Worm (Caenorhabditis elegans) whole organism, young adult: ENCODE data around the gene coa-7.

Experiments used
- B0019.2 ChIP-seq: fragments of 200-800 bp; sonication (Bioruptor generic); conservative IDR thresholded peaks from 2 replicates; pipeline ENCODE4 v1.3.6; 2022; ENCODE audit warnings: missing genetic modification reagents, missing genetic modification characterization, missing compliant biosample characterization
- B0261.1 ChIP-seq: sonication (generic microtip); optimal IDR thresholded peaks from 2 replicates; lab custom pipeline; 2016; ENCODE audit warnings: mild to moderate bottlenecking, missing genetic modification characterization, moderate library complexity, missing compliant biosample characterization
- B0336.3 ChIP-seq: fragments of 200-800 bp; sonication (Bioruptor generic); IDR thresholded peaks from 2 replicates; pipeline ENCODE4 v1.3.6; 2022; ENCODE audit warnings: missing genetic modification characterization, missing compliant biosample characterization
- C06A6.2 ChIP-seq: fragments of 200-800 bp; sonication (Bioruptor generic); conservative IDR thresholded peaks from 2 replicates; pipeline ENCODE4 v1.3.6; 2022; ENCODE audit warnings: missing genetic modification characterization, missing compliant biosample characterization
- C17E4.6 ChIP-seq: fragments of 200-800 bp; sonication (Bioruptor generic); IDR thresholded peaks from 2 replicates; pipeline ENCODE4 v1.3.6; 2022; ENCODE audit warnings: missing genetic modification reagents, missing genetic modification characterization, missing compliant biosample characterization
- F22D6.2 ChIP-seq: sonication (generic microtip); optimal IDR thresholded peaks from 2 replicates; lab custom pipeline; 2016; ENCODE audit warnings: mild to moderate bottlenecking, missing genetic modification characterization, missing compliant biosample characterization
- F23B12.7 ChIP-seq: sonication (generic microtip); optimal IDR thresholded peaks from 2 replicates; lab custom pipeline; 2017; ENCODE audit warnings: missing genetic modification characterization, mild to moderate bottlenecking, missing compliant biosample characterization, antibody characterized with exemption, moderate library complexity; ENCODE audit not compliant: insufficient read depth
- F33H1.4 ChIP-seq: fragments of 200-800 bp; sonication (Bioruptor generic); IDR thresholded peaks from 2 replicates; pipeline ENCODE4 v1.3.6; 2022; ENCODE audit warnings: missing genetic modification reagents, missing genetic modification characterization, missing compliant biosample characterization
- F39B2.1 ChIP-seq: fragments of 200-800 bp; sonication (Bioruptor generic); IDR thresholded peaks from 2 replicates; pipeline ENCODE4 v1.3.6; 2022; ENCODE audit warnings: missing genetic modification reagents, missing genetic modification characterization, missing compliant biosample characterization
- F52B5.7 ChIP-seq: sonication (generic microtip); optimal IDR thresholded peaks from 2 replicates; lab custom pipeline; 2016; ENCODE audit warnings: mild to moderate bottlenecking, missing genetic modification characterization, missing compliant biosample characterization
- F57C9.4 ChIP-seq: sonication (generic microtip); optimal IDR thresholded peaks from 2 replicates; lab custom pipeline; 2017; ENCODE audit warnings: mild to moderate bottlenecking, missing genetic modification characterization, missing compliant biosample characterization
- K11D2.4 ChIP-seq: fragments of 200-800 bp; sonication (Bioruptor generic); IDR thresholded peaks from 2 replicates; pipeline ENCODE4 v1.3.6; 2022; ENCODE audit warnings: missing genetic modification reagents, missing genetic modification characterization, missing compliant biosample characterization
- K12H6.12 ChIP-seq: fragments of 200-800 bp; sonication (Bioruptor generic); optimal IDR thresholded peaks from 2 replicates; lab custom pipeline; 2018; ENCODE audit warnings: mild to moderate bottlenecking, missing genetic modification characterization, missing compliant biosample characterization
- T26A5.8 ChIP-seq: sonication (generic microtip); optimal IDR thresholded peaks from 2 replicates; lab custom pipeline; 2016; ENCODE audit warnings: missing genetic modification characterization, missing compliant biosample characterization
- Y53F4B.3 ChIP-seq: fragments of 200-800 bp; sonication (Bioruptor generic); IDR thresholded peaks from 2 replicates; pipeline ENCODE4 v1.3.6; 2022; ENCODE audit warnings: missing genetic modification reagents, missing genetic modification characterization, missing compliant biosample characterization
- Y79H2A.3 ChIP-seq: fragments of 200-800 bp; sonication (Bioruptor generic); conservative IDR thresholded peaks from 2 replicates; pipeline ENCODE4 v1.3.6; 2022; ENCODE audit warnings: missing genetic modification reagents, missing genetic modification characterization, missing compliant biosample characterization
- ama-1 ChIP-seq, 3 experiments: fragments of 150-350 bp in 1 of 3; sonication (generic microtip) in 2 of 3; optimal IDR thresholded peaks; 2 replicates each; lab custom pipeline; 2014 to 2018; ENCODE audit warnings: missing biosample characterization in 2 of 3, missing genetic modification characterization in 2 of 3, missing genetic modification reagents in 2 of 3
- attf-3 ChIP-seq: fragments of 200-800 bp; sonication (Bioruptor generic); conservative IDR thresholded peaks from 2 replicates; pipeline ENCODE4 v1.3.6; 2022; ENCODE audit warnings: missing genetic modification reagents, missing genetic modification characterization, missing compliant biosample characterization
- bed-2 ChIP-seq: fragments of 200-800 bp; sonication (Bioruptor generic); IDR thresholded peaks from 2 replicates; pipeline ENCODE4 v1.3.6; 2022; ENCODE audit warnings: missing genetic modification reagents, missing genetic modification characterization, missing compliant biosample characterization
- cebp-1 ChIP-seq, 2 experiments: fragments of 200-800 bp in 1 of 2; sonication (Bioruptor generic) in 1 of 2; sonication (generic microtip) in 1 of 2; IDR thresholded peaks in 1 of 2; optimal IDR thresholded peaks in 1 of 2; 2 replicates each; pipeline versions ENCODE4 v1.3.6 to Lab custom; 2017 to 2022; ENCODE audit warnings: missing compliant biosample characterization in 2 of 2, missing genetic modification characterization in 2 of 2, mild to moderate bottlenecking in 1 of 2, missing genetic modification reagents in 1 of 2, moderate library complexity in 1 of 2
- ceh-58 ChIP-seq: fragments of 200-800 bp; sonication (Bioruptor generic); IDR thresholded peaks from 2 replicates; pipeline ENCODE4 v1.3.6; 2022; ENCODE audit warnings: missing genetic modification characterization, missing compliant biosample characterization
- chd-7 ChIP-seq: sonication (generic microtip); optimal IDR thresholded peaks from 2 replicates; lab custom pipeline; 2016; ENCODE audit warnings: mild to moderate bottlenecking, missing genetic modification characterization, moderate library complexity, missing compliant biosample characterization
- dox-1 ChIP-seq: fragments of 200-800 bp; sonication (Bioruptor generic); IDR thresholded peaks from 2 replicates; pipeline ENCODE4 v1.3.6; 2022; ENCODE audit warnings: missing genetic modification reagents, missing genetic modification characterization, missing compliant biosample characterization
- egrh-3 ChIP-seq: fragments of 200-800 bp; sonication (Bioruptor generic); IDR thresholded peaks from 2 replicates; pipeline ENCODE4 v1.3.6; 2022; ENCODE audit warnings: missing genetic modification reagents, missing genetic modification characterization, missing compliant biosample characterization
- ets-4 ChIP-seq: fragments of 200-800 bp; sonication (Bioruptor generic); optimal IDR thresholded peaks from 2 replicates; lab custom pipeline; 2018; ENCODE audit warnings: mild to moderate bottlenecking, missing genetic modification characterization, missing compliant biosample characterization
- him-1 ChIP-seq: sonication (generic microtip); optimal IDR thresholded peaks from 2 replicates; lab custom pipeline; 2016; ENCODE audit warnings: missing genotype, missing genetic modification reagents, missing genetic modification characterization, missing compliant biosample characterization
- hlh-26 ChIP-seq: fragments of 200-800 bp; sonication (Bioruptor generic); conservative IDR thresholded peaks from 2 replicates; pipeline ENCODE4 v1.3.6; 2022; ENCODE audit warnings: missing genetic modification reagents, missing genetic modification characterization, missing compliant biosample characterization
- hmg-1.2 ChIP-seq: fragments of 200-800 bp; sonication (Bioruptor generic); IDR thresholded peaks from 2 replicates; pipeline ENCODE4 v1.3.6; 2022; ENCODE audit warnings: missing genetic modification reagents, missing genetic modification characterization, missing compliant biosample characterization
- hrde-1 ChIP-seq: sonication (generic microtip); optimal IDR thresholded peaks from 2 replicates; lab custom pipeline; 2016; ENCODE audit warnings: missing genetic modification characterization, mild to moderate bottlenecking, missing compliant biosample characterization, moderate library complexity, missing genotype, missing genetic modification reagents, borderline replicate concordance
- hsf-1 ChIP-seq: fragments of 200-800 bp; sonication (Bioruptor generic); IDR thresholded peaks from 2 replicates; pipeline ENCODE4 v1.3.6; 2022; ENCODE audit warnings: missing genetic modification reagents, missing genetic modification characterization, missing compliant biosample characterization
- let-526 ChIP-seq: fragments of 200-800 bp; sonication (Bioruptor generic); IDR thresholded peaks from 2 replicates; pipeline ENCODE4 v1.3.6; 2022; ENCODE audit warnings: missing genetic modification reagents, missing genetic modification characterization, missing compliant biosample characterization
- let-607 ChIP-seq, 2 experiments: fragments of 200-800 bp in 1 of 2; sonication (Bioruptor generic) in 1 of 2; sonication (generic microtip) in 1 of 2; optimal IDR thresholded peaks; 2 replicates each; lab custom pipeline; 2016 to 2018; ENCODE audit warnings: mild to moderate bottlenecking in 2 of 2, missing compliant biosample characterization in 2 of 2, missing genetic modification characterization in 2 of 2, moderate library complexity in 2 of 2, missing genotype in 1 of 2
- lin-26 ChIP-seq: fragments of 200-800 bp; sonication (Bioruptor generic); IDR thresholded peaks from 2 replicates; pipeline ENCODE4 v1.3.6; 2022; ENCODE audit warnings: missing genetic modification reagents, missing genetic modification characterization, missing compliant biosample characterization
- lin-54 ChIP-seq: fragments of 200-800 bp; sonication (Bioruptor generic); optimal IDR thresholded peaks from 2 replicates; lab custom pipeline; 2018; ENCODE audit warnings: mild to moderate bottlenecking, missing genetic modification characterization, missing compliant biosample characterization
- madf-6 ChIP-seq: fragments of 200-800 bp; sonication (Bioruptor generic); IDR thresholded peaks from 2 replicates; pipeline ENCODE4 v1.3.6; 2022; ENCODE audit warnings: missing genetic modification reagents, missing genetic modification characterization, missing compliant biosample characterization
- madf-8 ChIP-seq: fragments of 200-800 bp; sonication (Bioruptor generic); conservative IDR thresholded peaks from 2 replicates; pipeline ENCODE4 v1.3.6; 2022; ENCODE audit warnings: missing genetic modification reagents, missing genetic modification characterization, missing compliant biosample characterization
- mxl-1 ChIP-seq: sonication (generic microtip); optimal IDR thresholded peaks from 2 replicates; lab custom pipeline; 2016; ENCODE audit warnings: missing genetic modification characterization, missing compliant biosample characterization
- nfyb-1 ChIP-seq: fragments of 200-800 bp; sonication (Bioruptor generic); IDR thresholded peaks from 2 replicates; pipeline ENCODE4 v1.3.6; 2022; ENCODE audit warnings: missing genetic modification reagents, missing genetic modification characterization, missing compliant biosample characterization
- nhr-80 ChIP-seq: sonication (generic microtip); optimal IDR thresholded peaks from 2 replicates; lab custom pipeline; 2016; ENCODE audit warnings: missing genetic modification characterization, missing compliant biosample characterization
- nhr-90 ChIP-seq: sonication (generic microtip); optimal IDR thresholded peaks from 2 replicates; lab custom pipeline; 2016; ENCODE audit warnings: missing genotype, mild to moderate bottlenecking, missing genetic modification characterization, missing compliant biosample characterization
- rpc-1 ChIP-seq, 2 experiments: fragments of 150-350 bp in 1 of 2; sonication (generic microtip) in 1 of 2; optimal IDR thresholded peaks; 2 replicates each; lab custom pipeline; 2014 to 2018; ENCODE audit warnings: missing biosample characterization in 1 of 2, missing genetic modification characterization in 1 of 2, missing genetic modification reagents in 1 of 2, missing genotype in 1 of 2
- somi-1 ChIP-seq: fragments of 200-800 bp; sonication (Bioruptor generic); optimal IDR thresholded peaks from 2 replicates; lab custom pipeline; 2018; ENCODE audit warnings: mild to moderate bottlenecking, missing genetic modification characterization, missing compliant biosample characterization
- tbp1 ChIP-seq: fragments of 200-800 bp; sonication (Bioruptor generic); optimal IDR thresholded peaks from 2 replicates; lab custom pipeline; 2018; ENCODE audit warnings: mild to moderate bottlenecking, missing genetic modification characterization, missing compliant biosample characterization
- tlf-1 ChIP-seq: fragments of 200-800 bp; sonication (Bioruptor generic); optimal IDR thresholded peaks from 2 replicates; lab custom pipeline; 2018; ENCODE audit warnings: mild to moderate bottlenecking, missing genetic modification characterization, missing compliant biosample characterization
- zim-3 ChIP-seq: sonication (generic microtip); optimal IDR thresholded peaks from 2 replicates; lab custom pipeline; 2017; ENCODE audit warnings: mild to moderate bottlenecking, missing genetic modification characterization, moderate library complexity, missing compliant biosample characterization
- ztf-18 ChIP-seq: sonication (generic microtip); optimal IDR thresholded peaks from 2 replicates; lab custom pipeline; 2016; ENCODE audit warnings: missing genotype, mild to moderate bottlenecking, missing genetic modification characterization, missing compliant biosample characterization

Gene coa-7

ce11 chrII:11634057-11634676 lies 16.8 kb downstream of the coa-7 start (continued):
- no peak for TF ChIP-seq ama-1 (optimal IDR thresholded peaks at IDR 0.05; lab: Kevin White, UChicago)
- TF ChIP-seq ama-1 (GFP tag; optimal IDR thresholded peaks at IDR 0.05; lab: Kevin White, UChicago), result no peak
- TF ChIP-seq hrde-1, result no peak
- TF ChIP-seq let-607 (tag; optimal IDR thresholded peaks at IDR 0.05; lab: Kevin White, UChicago), result peak; percentile 87 to 89
- TF ChIP-seq C06A6.2, result peak; percentile 76
- peak; percentile 69 for TF ChIP-seq somi-1 (GFP tag; lab: Kevin White, UChicago)
- no peak for TF ChIP-seq hlh-26 (GFP tag; lab: Robert Waterston, UW)
- TF ChIP-seq F22D6.2 (tag; lab: Kevin White, UChicago), result peak; percentile 31
- peak; percentile 93 for TF ChIP-seq K12H6.12
- peak; percentile 75; the same call in 1 of the 2 replicates for TF ChIP-seq B0336.3 (GFP tag; lab: Robert Waterston, UW)
- peak; percentile 50 for TF ChIP-seq lin-54 (GFP tag; lab: Kevin White, UChicago)
- no peak for TF ChIP-seq zim-3 (tag; lab: Kevin White, UChicago)
- TF ChIP-seq nhr-80 (tag; lab: Kevin White, UChicago), result peak; percentile 85
- peak; percentile 91 for TF ChIP-seq dox-1
- TF ChIP-seq hmg-1.2 (GFP tag; lab: Robert Waterston, UW), result peak; percentile 95
- TF ChIP-seq F23B12.7 (tag; lab: Kevin White, UChicago), result no peak
- TF ChIP-seq tbp1, result peak; percentile 62
- TF ChIP-seq F52B5.7 (tag; lab: Kevin White, UChicago), result peak; percentile 23
- TF ChIP-seq madf-8 (GFP tag; lab: Robert Waterston, UW), result no peak
- no peak for TF ChIP-seq rpc-1 (optimal IDR thresholded peaks at IDR 0.05; lab: Kevin White, UChicago)
- no peak for TF ChIP-seq rpc-1 (tag; optimal IDR thresholded peaks at IDR 0.05; lab: Kevin White, UChicago)
- peak; percentile 58 for TF ChIP-seq nhr-90 (tag; lab: Kevin White, UChicago)
- no peak for TF ChIP-seq ets-4
- peak; percentile 12; the same call in 1 of the 2 replicates for TF ChIP-seq F33H1.4 (GFP tag; lab: Robert Waterston, UW)
- peak; percentile 23; the same call in 1 of the 2 replicates for TF ChIP-seq let-526
- TF ChIP-seq chd-7, result peak; percentile 94
- no peak for TF ChIP-seq mxl-1 (tag; lab: Kevin White, UChicago)
- TF ChIP-seq Y53F4B.3 (GFP tag; lab: Robert Waterston, UW), result no peak
- no peak for TF ChIP-seq hsf-1 (GFP tag; lab: Robert Waterston, UW)
- peak; percentile 88 for TF ChIP-seq nfyb-1 (GFP tag; lab: Robert Waterston, UW)
- TF ChIP-seq ceh-58 (GFP tag; lab: Robert Waterston, UW), result no peak
- peak; percentile 63; the same call in 1 of the 2 replicates for TF ChIP-seq lin-26 (GFP tag; lab: Robert Waterston, UW)
- no peak for TF ChIP-seq C17E4.6 (GFP tag; lab: Robert Waterston, UW)
- no peak for TF ChIP-seq F57C9.4 (tag; lab: Kevin White, UChicago)
- TF ChIP-seq cebp-1 (GFP tag; IDR thresholded peaks at IDR 0.05; lab: Robert Waterston, UW), result peak; percentile 78
- peak; percentile 93 for TF ChIP-seq cebp-1 (tag; optimal IDR thresholded peaks at IDR 0.05; lab: Kevin White, UChicago)
- TF ChIP-seq attf-3 (GFP tag; lab: Robert Waterston, UW), result 0 out of 2 replicates have a peak, but pooled peaks have one; percentile 41
- no peak for TF ChIP-seq F39B2.1 (GFP tag; lab: Robert Waterston, UW)
- no peak; the same call in 1 of the 2 replicates for TF ChIP-seq bed-2 (GFP tag; lab: Robert Waterston, UW)
- TF ChIP-seq madf-6 (GFP tag; lab: Robert Waterston, UW), result peak; percentile 32; the same call in 1 of the 2 replicates
- TF ChIP-seq Y79H2A.3 (GFP tag; lab: Robert Waterston, UW), result no peak
- no peak for TF ChIP-seq B0019.2 (GFP tag; lab: Robert Waterston, UW)
- TF ChIP-seq egrh-3 (GFP tag; lab: Robert Waterston, UW), result peak; percentile 81; the same call in 1 of the 2 replicates
- TF ChIP-seq tlf-1 (GFP tag; lab: Kevin White, UChicago), result no peak
- no peak for TF ChIP-seq B0261.1 (tag; lab: Kevin White, UChicago)
- peak; percentile 50 for TF ChIP-seq ztf-18
- TF ChIP-seq T26A5.8, result no peak
- TF ChIP-seq K11D2.4, result peak; percentile 82
- no peak for TF ChIP-seq him-1 (tag; lab: Kevin White, UChicago)
